Worm (Caenorhabditis elegans) whole organism, young adult: Measurements from ENCODE around the gene C07E3.10.

ENCODE experiments used
- B0019.2 ChIP-seq: fragments of 200-800 bp; sonication (Bioruptor generic); conservative IDR thresholded peaks from 2 replicates; pipeline ENCODE4 v1.3.6; 2022; ENCODE audit warnings: missing genetic modification reagents, missing genetic modification characterization, missing compliant biosample characterization
- B0035.1 ChIP-seq: sonication (generic microtip); optimal IDR thresholded peaks from 2 replicates; lab custom pipeline; 2016; ENCODE audit warnings: missing genetic modification characterization, mild to moderate bottlenecking, missing compliant biosample characterization, missing genotype, missing genetic modification reagents
- F37B4.10 ChIP-seq: fragments of 200-800 bp; sonication (Bioruptor generic); IDR thresholded peaks from 2 replicates; pipeline ENCODE4 v1.3.6; 2022; ENCODE audit warnings: missing genetic modification characterization, missing compliant biosample characterization
- F39B2.1 ChIP-seq: fragments of 200-800 bp; sonication (Bioruptor generic); IDR thresholded peaks from 2 replicates; pipeline ENCODE4 v1.3.6; 2022; ENCODE audit warnings: missing genetic modification reagents, missing genetic modification characterization, missing compliant biosample characterization
- F57C9.4 ChIP-seq: sonication (generic microtip); optimal IDR thresholded peaks from 2 replicates; lab custom pipeline; 2017; ENCODE audit warnings: mild to moderate bottlenecking, missing genetic modification characterization, missing compliant biosample characterization
- Y53G8AR.9 ChIP-seq: fragments of 200-800 bp; sonication (Bioruptor generic); conservative IDR thresholded peaks from 2 replicates; pipeline ENCODE4 v1.3.6; 2022; ENCODE audit warnings: missing genetic modification reagents, missing genetic modification characterization, missing compliant biosample characterization
- Y56A3A.18 ChIP-seq: fragments of 200-800 bp; sonication (Bioruptor generic); IDR thresholded peaks from 2 replicates; pipeline ENCODE4 v1.3.6; 2022; ENCODE audit warnings: missing genetic modification reagents, missing genetic modification characterization, missing compliant biosample characterization
- ZK185.1 ChIP-seq: sonication (generic microtip); optimal IDR thresholded peaks from 2 replicates; lab custom pipeline; 2016; ENCODE audit warnings: mild to moderate bottlenecking, missing genetic modification characterization, missing compliant biosample characterization; ENCODE audit not compliant: poor library complexity, severe bottlenecking
- ama-1 ChIP-seq, 3 experiments: fragments of 150-350 bp in 1 of 3; sonication (generic microtip) in 2 of 3; optimal IDR thresholded peaks; 2 replicates each; lab custom pipeline; 2014 to 2018; ENCODE audit warnings: missing biosample characterization in 2 of 3, missing genetic modification characterization in 2 of 3, missing genetic modification reagents in 2 of 3
- aptf-3 ChIP-seq: fragments of 200-800 bp; sonication (Bioruptor generic); IDR thresholded peaks from 2 replicates; pipeline ENCODE4 v1.3.6; 2022; ENCODE audit warnings: missing genetic modification characterization, missing compliant biosample characterization
- atf-7 ChIP-seq: sonication (generic microtip); optimal IDR thresholded peaks from 2 replicates; lab custom pipeline; 2017; ENCODE audit warnings: mild to moderate bottlenecking, missing genetic modification characterization, missing compliant biosample characterization
- athp-1 ChIP-seq: sonication (generic microtip); optimal IDR thresholded peaks from 2 replicates; lab custom pipeline; 2017; ENCODE audit warnings: mild to moderate bottlenecking, missing genetic modification characterization, missing compliant biosample characterization
- ccch-3 ChIP-seq: fragments of 200-800 bp; sonication (Bioruptor generic); optimal IDR thresholded peaks from 2 replicates; lab custom pipeline; 2018; ENCODE audit warnings: mild to moderate bottlenecking, missing genetic modification characterization, missing compliant biosample characterization
- cebp-1 ChIP-seq, 2 experiments: fragments of 200-800 bp in 1 of 2; sonication (Bioruptor generic) in 1 of 2; sonication (generic microtip) in 1 of 2; IDR thresholded peaks in 1 of 2; optimal IDR thresholded peaks in 1 of 2; 2 replicates each; pipeline versions ENCODE4 v1.3.6 to Lab custom; 2017 to 2022; ENCODE audit warnings: missing compliant biosample characterization in 2 of 2, missing genetic modification characterization in 2 of 2, mild to moderate bottlenecking in 1 of 2, missing genetic modification reagents in 1 of 2, moderate library complexity in 1 of 2
- ceh-100 ChIP-seq: fragments of 200-800 bp; sonication (Bioruptor generic); IDR thresholded peaks from 2 replicates; pipeline ENCODE4 v1.3.6; 2022; ENCODE audit warnings: missing genetic modification reagents, missing genetic modification characterization, missing compliant biosample characterization
- ceh-79 ChIP-seq: sonication (generic microtip); optimal IDR thresholded peaks from 2 replicates; lab custom pipeline; 2017; ENCODE audit warnings: mild to moderate bottlenecking, missing genetic modification characterization, missing compliant biosample characterization
- ceh-91 ChIP-seq: fragments of 200-800 bp; sonication (Bioruptor generic); IDR thresholded peaks from 2 replicates; pipeline ENCODE4 v1.3.6; 2022; ENCODE audit warnings: missing genetic modification reagents, missing genetic modification characterization, missing compliant biosample characterization
- dox-1 ChIP-seq: fragments of 200-800 bp; sonication (Bioruptor generic); IDR thresholded peaks from 2 replicates; pipeline ENCODE4 v1.3.6; 2022; ENCODE audit warnings: missing genetic modification reagents, missing genetic modification characterization, missing compliant biosample characterization
- dpl-1 ChIP-seq: fragments of 150-350 bp; optimal IDR thresholded peaks from 2 replicates; lab custom pipeline; 2014; ENCODE audit warnings: missing biosample characterization, missing genetic modification reagents, missing genetic modification characterization
- efl-1 ChIP-seq: fragments of 150-350 bp; optimal IDR thresholded peaks from 2 replicates; lab custom pipeline; 2014; ENCODE audit warnings: missing biosample characterization, missing genetic modification reagents, missing genetic modification characterization
- egrh-3 ChIP-seq: fragments of 200-800 bp; sonication (Bioruptor generic); IDR thresholded peaks from 2 replicates; pipeline ENCODE4 v1.3.6; 2022; ENCODE audit warnings: missing genetic modification reagents, missing genetic modification characterization, missing compliant biosample characterization
- ets-4 ChIP-seq: fragments of 200-800 bp; sonication (Bioruptor generic); optimal IDR thresholded peaks from 2 replicates; lab custom pipeline; 2018; ENCODE audit warnings: mild to moderate bottlenecking, missing genetic modification characterization, missing compliant biosample characterization
- gei-17 ChIP-seq: fragments of 200-800 bp; sonication (Bioruptor generic); optimal IDR thresholded peaks from 2 replicates; lab custom pipeline; 2018; ENCODE audit warnings: mild to moderate bottlenecking, missing genetic modification characterization, missing compliant biosample characterization
- hrde-1 ChIP-seq: sonication (generic microtip); optimal IDR thresholded peaks from 2 replicates; lab custom pipeline; 2016; ENCODE audit warnings: missing genetic modification characterization, mild to moderate bottlenecking, missing compliant biosample characterization, moderate library complexity, missing genotype, missing genetic modification reagents, borderline replicate concordance
- lin-26 ChIP-seq: fragments of 200-800 bp; sonication (Bioruptor generic); IDR thresholded peaks from 2 replicates; pipeline ENCODE4 v1.3.6; 2022; ENCODE audit warnings: missing genetic modification reagents, missing genetic modification characterization, missing compliant biosample characterization
- lin-40 ChIP-seq: sonication (generic microtip); optimal IDR thresholded peaks from 2 replicates; lab custom pipeline; 2016; ENCODE audit warnings: missing genetic modification characterization, mild to moderate bottlenecking, missing compliant biosample characterization, missing genotype, missing genetic modification reagents
- lsy-27 ChIP-seq: sonication (generic microtip); optimal IDR thresholded peaks from 2 replicates; lab custom pipeline; 2017; ENCODE audit warnings: missing genetic modification characterization, mild to moderate bottlenecking, missing compliant biosample characterization, antibody characterized with exemption, missing genotype, borderline replicate concordance; ENCODE audit not compliant: insufficient read depth
- mcd-1 ChIP-seq: fragments of 200-800 bp; sonication (Bioruptor generic); IDR thresholded peaks from 2 replicates; pipeline ENCODE4 v1.3.6; 2022; ENCODE audit warnings: missing genetic modification reagents, missing genetic modification characterization, missing compliant biosample characterization
- mel-28 ChIP-seq: sonication (generic microtip); optimal IDR thresholded peaks from 2 replicates; lab custom pipeline; 2016; ENCODE audit warnings: borderline replicate concordance, mild to moderate bottlenecking, missing genetic modification characterization, missing compliant biosample characterization
- mxl-1 ChIP-seq: sonication (generic microtip); optimal IDR thresholded peaks from 2 replicates; lab custom pipeline; 2016; ENCODE audit warnings: missing genetic modification characterization, missing compliant biosample characterization
- nfya-2 ChIP-seq: fragments of 200-800 bp; sonication (Bioruptor generic); IDR thresholded peaks from 2 replicates; pipeline ENCODE4 v1.3.6; 2022; ENCODE audit warnings: missing genetic modification reagents, missing genetic modification characterization, missing compliant biosample characterization
- nhr-120 ChIP-seq: fragments of 200-800 bp; sonication (Bioruptor generic); IDR thresholded peaks from 2 replicates; pipeline ENCODE4 v1.3.6; 2022; ENCODE audit warnings: missing genetic modification characterization, missing compliant biosample characterization
- pbrm-1 ChIP-seq: fragments of 200-800 bp; sonication (Bioruptor generic); IDR thresholded peaks from 2 replicates; pipeline ENCODE4 v1.3.6; 2022; ENCODE audit warnings: missing genetic modification reagents, missing genetic modification characterization, missing compliant biosample characterization
- repo-1 ChIP-seq: sonication (generic microtip); optimal IDR thresholded peaks from 2 replicates; lab custom pipeline; 2017; ENCODE audit warnings: mild to moderate bottlenecking, missing genetic modification characterization, missing compliant biosample characterization
- rpc-1 ChIP-seq, 2 experiments: fragments of 150-350 bp in 1 of 2; sonication (generic microtip) in 1 of 2; optimal IDR thresholded peaks; 2 replicates each; lab custom pipeline; 2014 to 2018; ENCODE audit warnings: missing biosample characterization in 1 of 2, missing genetic modification characterization in 1 of 2, missing genetic modification reagents in 1 of 2, missing genotype in 1 of 2
- snpc-1.3 ChIP-seq: sonication (generic microtip); optimal IDR thresholded peaks from 2 replicates; lab custom pipeline; 2017; ENCODE audit warnings: missing genetic modification characterization, mild to moderate bottlenecking, missing compliant biosample characterization, antibody characterized with exemption, moderate library complexity, missing genotype, missing genetic modification reagents; ENCODE audit not compliant: insufficient read depth
- snpc-3.4 ChIP-seq: sonication (generic microtip); optimal IDR thresholded peaks from 2 replicates; lab custom pipeline; 2017; ENCODE audit warnings: missing genetic modification characterization, mild to moderate bottlenecking, missing compliant biosample characterization, antibody characterized with exemption, moderate library complexity, missing genotype, missing genetic modification reagents
- snpc-4 ChIP-seq, 5 experiments: fragments of 150-350 bp in 1 of 5; sonication (generic microtip) in 4 of 5; optimal IDR thresholded peaks; 2 replicates each; lab custom pipeline; 2014 to 2018; ENCODE audit warnings: missing genetic modification characterization in 5 of 5, missing biosample characterization in 3 of 5, antibody characterized with exemption in 2 of 5, mild to moderate bottlenecking in 2 of 5, missing compliant biosample characterization in 2 of 5, missing genotype in 2 of 5, moderate library complexity in 2 of 5, missing genetic modification reagents in 1 of 5
- tbp1 ChIP-seq: fragments of 200-800 bp; sonication (Bioruptor generic); optimal IDR thresholded peaks from 2 replicates; lab custom pipeline; 2018; ENCODE audit warnings: mild to moderate bottlenecking, missing genetic modification characterization, missing compliant biosample characterization
- unc-130 ChIP-seq: sonication (generic microtip); optimal IDR thresholded peaks from 2 replicates; lab custom pipeline; 2016; ENCODE audit warnings: missing genetic modification reagents, missing genetic modification characterization, missing compliant biosample characterization
- xnd-1 ChIP-seq: sonication (generic microtip); optimal IDR thresholded peaks from 2 replicates; lab custom pipeline; 2016; ENCODE audit warnings: missing genotype, missing genetic modification reagents, missing genetic modification characterization, missing compliant biosample characterization
- zfh-2 ChIP-seq: fragments of 200-800 bp; sonication (Bioruptor generic); conservative IDR thresholded peaks from 2 replicates; pipeline ENCODE4 v1.3.6; 2022; ENCODE audit warnings: missing genetic modification reagents, missing genetic modification characterization, missing compliant biosample characterization
- ztf-22 ChIP-seq: fragments of 200-800 bp; sonication (Bioruptor generic); optimal IDR thresholded peaks from 2 replicates; lab custom pipeline; 2018; ENCODE audit warnings: mild to moderate bottlenecking, missing genetic modification characterization, moderate library complexity, missing compliant biosample characterization
- ztf-25 ChIP-seq: fragments of 200-800 bp; sonication (Bioruptor generic); IDR thresholded peaks from 2 replicates; pipeline ENCODE4 v1.3.6; 2022; ENCODE audit warnings: missing genetic modification reagents, missing genetic modification characterization, missing compliant biosample characterization
- ztf-26 ChIP-seq: sonication (generic microtip); optimal IDR thresholded peaks from 2 replicates; lab custom pipeline; 2017; ENCODE audit warnings: missing genetic modification characterization, missing compliant biosample characterization

Gene C07E3.10

ce11 chrII:10382247-10382646 lies 36.1 kb downstream of the C07E3.10 start (continued):
- TF ChIP-seq snpc-3.4 (tag; lab: Kevin White, UChicago) (no peak), B0019.2 (GFP tag; lab: Robert Waterston, UW) (no peak), tbp1 (GFP tag; lab: Kevin White, UChicago) (peak; percentile 6), egrh-3 (GFP tag; lab: Robert Waterston, UW) (peak; percentile 65; the same call in 1 of the 2 replicates), lsy-27 (no peak), ztf-26 (tag; lab: Kevin White, UChicago) (peak; percentile 1), ccch-3 (no peak), rpc-1 (optimal IDR thresholded peaks at IDR 0.05; lab: Kevin White, UChicago) (no peak), rpc-1 (tag; optimal IDR thresholded peaks at IDR 0.05; lab: Kevin White, UChicago) (no peak), snpc-4 (GFP tag; optimal IDR thresholded peaks at IDR 0.05; lab: Kevin White, UChicago) (no peak), snpc-4 (tag; optimal IDR thresholded peaks at IDR 0.05; lab: Kevin White, UChicago) (peak in 2 of 4 experiments; percentile 41 to 82), ceh-79 (tag; lab: Kevin White, UChicago) (no peak), athp-1 (tag; lab: Kevin White, UChicago) (no peak), ceh-91 (GFP tag; lab: Robert Waterston, UW) (no peak), xnd-1 (no peak), lin-26 (no peak), gei-17 (GFP tag; lab: Kevin White, UChicago) (peak; percentile 8), mcd-1 (peak; percentile 51; the same call in 1 of the 2 replicates), cebp-1 (GFP tag; IDR thresholded peaks at IDR 0.05; lab: Robert Waterston, UW) (peak; percentile 31; the same call in 1 of the 2 replicates), cebp-1 (tag; optimal IDR thresholded peaks at IDR 0.05; lab: Kevin White, UChicago) (peak; percentile 67), ZK185.1 (tag; lab: Kevin White, UChicago) (peak; percentile 11), ama-1 (optimal IDR thresholded peaks at IDR 0.05; lab: Kevin White, UChicago) (no peak), ama-1 (GFP tag; optimal IDR thresholded peaks at IDR 0.05; lab: Kevin White, UChicago) (no peak), dox-1 (peak; percentile 73), lin-40 (peak; percentile 30), ceh-100 (GFP tag; lab: Robert Waterston, UW) (no peak), F37B4.10 (GFP tag; lab: Robert Waterston, UW) (no peak), pbrm-1 (0 out of 2 replicates have a peak, but pooled peaks have one; percentile 11), ztf-22 (no peak), F39B2.1 (no peak), Y56A3A.18 (GFP tag; lab: Robert Waterston, UW) (peak; percentile 64; the same call in 1 of the 2 replicates), ets-4 (GFP tag; lab: Kevin White, UChicago) (no peak), dpl-1 (GFP tag; lab: Kevin White, UChicago) (no peak), unc-130 (GFP tag; lab: Kevin White, UChicago) (no peak), repo-1 (tag; lab: Kevin White, UChicago) (no peak), B0035.1 (tag; lab: Kevin White, UChicago) (no peak), ztf-25 (GFP tag; lab: Robert Waterston, UW) (no peak), mxl-1 (tag; lab: Kevin White, UChicago) (no peak)
- TF ChIP-seq, all 124 proteins: peak for 22

ce11 chrII:10384680-10385383 lies 38.7 kb downstream of the C07E3.10 start, which contains the start of gene ztf-27:
TSS of gene ztf-27 (plus strand) at chrII:10385333.
- TF ChIP-seq atf-7 (tag; lab: Kevin White, UChicago) (no peak), F57C9.4 (tag; lab: Kevin White, UChicago) (no peak), cebp-1 (GFP tag; IDR thresholded peaks at IDR 0.05; lab: Robert Waterston, UW) (no peak), cebp-1 (tag; optimal IDR thresholded peaks at IDR 0.05; lab: Kevin White, UChicago) (peak; percentile 25), nhr-120 (no peak), efl-1 (no peak), hrde-1 (no peak), nfya-2 (no peak), mel-28 (tag; lab: Kevin White, UChicago) (no peak), aptf-3 (GFP tag; lab: Robert Waterston, UW) (no peak), zfh-2 (GFP tag; lab: Robert Waterston, UW) (peak; percentile 54; the same call in 1 of the 2 replicates), snpc-1.3 (tag; lab: Kevin White, UChicago) (no peak), Y53G8AR.9 (GFP tag; lab: Robert Waterston, UW) (no peak), mxl-1 (tag; lab: Kevin White, UChicago) (no peak)
